Fruit fly (Drosophila melanogaster) whole organism, embryonic: ENCODE measurements around the gene Kpc1.
A peak's percentile ranks its signal among the peaks of the same experiment; 100 is the strongest.

Experiments
- Bdp1 ChIP-seq: fragments of 200-800 bp; sonication (Bioruptor generic); optimal IDR thresholded peaks from 3 replicates; lab custom pipeline; 2016; ENCODE audit warnings: missing biosample characterization, missing genetic modification characterization
- CG10431 ChIP-seq: fragments of 200-800 bp; sonication (Bioruptor generic); optimal IDR thresholded peaks from 3 replicates; lab custom pipeline; 2018; ENCODE audit warnings: missing biosample characterization, mild to moderate bottlenecking, missing genetic modification characterization
- CG12104 ChIP-seq: fragments of 200-800 bp; sonication (Bioruptor generic); optimal IDR thresholded peaks from 3 replicates; lab custom pipeline; 2016; ENCODE audit warnings: missing biosample characterization, missing genetic modification characterization
- CG12391 ChIP-seq: fragments of 200-800 bp; sonication (Bioruptor generic); optimal IDR thresholded peaks from 3 replicates; lab custom pipeline; 2018; ENCODE audit warnings: missing biosample characterization, mild to moderate bottlenecking, missing genetic modification characterization, moderate library complexity
- CG14014 ChIP-seq: fragments of 200-800 bp; sonication (Bioruptor generic); IDR thresholded peaks from 2 replicates; pipeline ENCODE4 v1.3.6; 2022; ENCODE audit warnings: missing biosample characterization, missing genetic modification characterization
- CG17568 ChIP-seq: fragments of 200-800 bp; sonication (Bioruptor generic); optimal IDR thresholded peaks from 2 replicates; lab custom pipeline; 2018; ENCODE audit warnings: missing biosample characterization, mild to moderate bottlenecking, missing genetic modification characterization, moderate library complexity
- CG17802 ChIP-seq: fragments of 200-800 bp; sonication (Bioruptor generic); optimal IDR thresholded peaks from 2 replicates; lab custom pipeline; 2018; ENCODE audit warnings: missing biosample characterization, mild to moderate bottlenecking, missing genetic modification characterization, moderate library complexity
- CG17829 ChIP-seq: fragments of 200-800 bp; optimal IDR thresholded peaks from 2 replicates; lab custom pipeline; 2019; ENCODE audit warnings: missing biosample characterization, mild to moderate bottlenecking, missing genetic modification characterization, moderate library complexity
- CG31365 ChIP-seq: fragments of 200-800 bp; sonication (Bioruptor generic); optimal IDR thresholded peaks from 2 replicates; lab custom pipeline; 2018; ENCODE audit warnings: missing biosample characterization, mild to moderate bottlenecking, missing genetic modification characterization
- CG3281 ChIP-seq: fragments of 200-800 bp; sonication (Bioruptor generic); optimal IDR thresholded peaks from 3 replicates; lab custom pipeline; 2017; ENCODE audit warnings: missing biosample characterization, mild to moderate bottlenecking, missing genetic modification characterization
- CG43689 ChIP-seq: fragments of 200-800 bp; sonication (Bioruptor generic); IDR thresholded peaks from 2 replicates; pipeline ENCODE4 v1.3.6; 2022; ENCODE audit warnings: missing biosample characterization, missing genetic modification characterization
- CG4707 ChIP-seq: fragments of 200-800 bp; sonication (Bioruptor generic); optimal IDR thresholded peaks from 2 replicates; lab custom pipeline; 2018; ENCODE audit warnings: missing biosample characterization, mild to moderate bottlenecking, missing genetic modification characterization, moderate library complexity
- CG4854 ChIP-seq: fragments of 200-800 bp; sonication (Bioruptor generic); optimal IDR thresholded peaks from 2 replicates; lab custom pipeline; 2016; ENCODE audit warnings: missing biosample characterization, missing genetic modification characterization, inconsistent platforms
- CG7786 ChIP-seq: fragments of 200-800 bp; sonication (Bioruptor generic); optimal IDR thresholded peaks from 2 replicates; lab custom pipeline; 2016; ENCODE audit warnings: missing biosample characterization, missing genetic modification characterization
- Dip3 ChIP-seq: fragments of 200-800 bp; sonication (Bioruptor generic); optimal IDR thresholded peaks from 3 replicates; lab custom pipeline; 2016; ENCODE audit warnings: missing biosample characterization, missing genetic modification characterization
- Dp ChIP-seq: fragments of 200-800 bp; sonication (Bioruptor generic); optimal IDR thresholded peaks from 2 replicates; lab custom pipeline; 2018; ENCODE audit warnings: missing biosample characterization, mild to moderate bottlenecking, missing genetic modification characterization, moderate library complexity
- Eip74EF ChIP-seq, 2 experiments: fragments of 200-800 bp in 1 of 2; fragments of >200 bp in 1 of 2; sonication (Bioruptor generic) in 1 of 2; optimal IDR thresholded peaks; 2 replicates each; lab custom pipeline; 2017 to 2019; ENCODE audit warnings: missing biosample characterization in 2 of 2, missing genetic modification characterization in 2 of 2, mild to moderate bottlenecking in 1 of 2, moderate library complexity in 1 of 2
- Gug ChIP-seq: fragments of 200-800 bp; sonication (Bioruptor generic); IDR thresholded peaks from 4 replicates; pipeline ENCODE4 v1.3.6; 2022; ENCODE audit warnings: missing biosample characterization, missing genetic modification characterization
- HLH4C ChIP-seq: fragments of 200-800 bp; sonication (Bioruptor generic); IDR thresholded peaks from 3 replicates; pipeline ENCODE4 v1.3.6; 2022; ENCODE audit warnings: missing biosample characterization, missing genetic modification characterization; ENCODE audit not compliant: partially characterized antibody
- MESR4 ChIP-seq: fragments of 200-800 bp; sonication (Bioruptor generic); optimal IDR thresholded peaks from 2 replicates; lab custom pipeline; 2018; ENCODE audit warnings: missing biosample characterization, mild to moderate bottlenecking, missing genetic modification characterization, moderate library complexity
- Mad ChIP-seq: fragments of 200-800 bp; sonication (Bioruptor generic); optimal IDR thresholded peaks from 2 replicates; lab custom pipeline; 2016; ENCODE audit warnings: missing biosample characterization, missing genetic modification characterization
- NC2β ChIP-seq: fragments of 200-800 bp; sonication (Bioruptor generic); optimal IDR thresholded peaks from 2 replicates; lab custom pipeline; 2016; ENCODE audit warnings: missing biosample characterization, missing genetic modification characterization
- NfI ChIP-seq: fragments of 200-800 bp; sonication (Bioruptor generic); optimal IDR thresholded peaks from 3 replicates; lab custom pipeline; 2018; ENCODE audit warnings: missing biosample characterization, mild to moderate bottlenecking, missing genetic modification characterization, moderate library complexity
- Oli ChIP-seq: fragments of 200-800 bp; sonication (Bioruptor generic); optimal IDR thresholded peaks from 2 replicates; lab custom pipeline; 2018; ENCODE audit warnings: missing biosample characterization, mild to moderate bottlenecking, missing genetic modification characterization, moderate library complexity
- PHDP ChIP-seq: fragments of 200-800 bp; sonication (Bioruptor generic); optimal IDR thresholded peaks from 3 replicates; lab custom pipeline; 2018; ENCODE audit warnings: missing biosample characterization, mild to moderate bottlenecking, missing genetic modification characterization, moderate library complexity
- ara ChIP-seq: fragments of 200-800 bp; sonication (Bioruptor generic); IDR thresholded peaks from 2 replicates; pipeline ENCODE4 v1.3.6; 2022; ENCODE audit warnings: missing biosample characterization, missing genetic modification characterization
- crol ChIP-seq: fragments of 200-800 bp; sonication (Bioruptor generic); IDR thresholded peaks from 2 replicates; pipeline ENCODE4 v1.3.6; 2022; ENCODE audit warnings: missing biosample characterization, missing genetic modification characterization
- ems ChIP-seq: fragments of 200-800 bp; sonication (Bioruptor generic); optimal IDR thresholded peaks from 3 replicates; lab custom pipeline; 2016; ENCODE audit warnings: missing biosample characterization, missing genetic modification characterization
- eyg ChIP-seq: fragments of 200-800 bp; sonication (Bioruptor generic); optimal IDR thresholded peaks from 3 replicates; lab custom pipeline; 2016; ENCODE audit warnings: missing biosample characterization, missing genetic modification characterization
- fd96Cb ChIP-seq: fragments of 200-800 bp; sonication (Bioruptor generic); optimal IDR thresholded peaks from 2 replicates; lab custom pipeline; 2018; ENCODE audit warnings: missing biosample characterization, mild to moderate bottlenecking, missing genetic modification characterization, moderate library complexity
- h ChIP-seq: fragments of >200 bp; optimal IDR thresholded peaks from 2 replicates; lab custom pipeline; 2017
- jumu ChIP-seq: fragments of 200-800 bp; sonication (Bioruptor generic); optimal IDR thresholded peaks from 3 replicates; lab custom pipeline; 2016; ENCODE audit warnings: missing biosample characterization, missing genetic modification characterization
- kah ChIP-seq: fragments of 200-800 bp; sonication (Bioruptor generic); optimal IDR thresholded peaks from 2 replicates; lab custom pipeline; 2018; ENCODE audit warnings: missing biosample characterization, mild to moderate bottlenecking, missing genetic modification characterization
- lmd ChIP-seq: fragments of 200-800 bp; sonication (Bioruptor generic); IDR thresholded peaks from 2 replicates; pipeline ENCODE4 v1.3.6; 2022; ENCODE audit warnings: missing biosample characterization, missing genetic modification characterization
- peb ChIP-seq: fragments of 200-800 bp; sonication (Bioruptor generic); IDR thresholded peaks from 2 replicates; pipeline ENCODE4 v1.3.6; 2022; ENCODE audit warnings: missing biosample characterization, missing genetic modification characterization
- pnt ChIP-seq: fragments of 200-800 bp; sonication (Bioruptor generic); optimal IDR thresholded peaks from 3 replicates; lab custom pipeline; 2016; ENCODE audit warnings: missing biosample characterization, missing genetic modification characterization
- pros ChIP-seq: fragments of 200-800 bp; sonication (Bioruptor generic); optimal IDR thresholded peaks from 3 replicates; lab custom pipeline; 2019; ENCODE audit warnings: missing biosample characterization, mild to moderate bottlenecking, missing genetic modification characterization, moderate library complexity
- salm ChIP-seq: fragments of 200-800 bp; sonication (Bioruptor generic); optimal IDR thresholded peaks from 2 replicates; lab custom pipeline; 2018; ENCODE audit warnings: missing biosample characterization, mild to moderate bottlenecking, missing genetic modification characterization
- scrt ChIP-seq: fragments of 200-800 bp; sonication (Bioruptor generic); optimal IDR thresholded peaks from 2 replicates; lab custom pipeline; 2018; ENCODE audit warnings: missing biosample characterization, mild to moderate bottlenecking, missing genetic modification characterization, moderate library complexity
- seq ChIP-seq: fragments of 200-800 bp; sonication (Bioruptor generic); IDR thresholded peaks from 2 replicates; pipeline ENCODE4 v1.3.6; 2022; ENCODE audit warnings: missing biosample characterization, missing genetic modification characterization
- shn ChIP-seq: fragments of 200-800 bp; sonication (Bioruptor generic); optimal IDR thresholded peaks from 3 replicates; lab custom pipeline; 2016; ENCODE audit warnings: missing biosample characterization, missing genetic modification characterization
- sima ChIP-seq: fragments of 200-800 bp; sonication (Bioruptor generic); optimal IDR thresholded peaks from 2 replicates; lab custom pipeline; 2016; ENCODE audit warnings: missing biosample characterization, missing genetic modification characterization
- sisA ChIP-seq: fragments of 200-800 bp; sonication (Bioruptor generic); IDR thresholded peaks from 2 replicates; pipeline ENCODE4 v1.3.6; 2022; ENCODE audit warnings: missing biosample characterization, missing genetic modification characterization
- slou ChIP-seq: fragments of 200-800 bp; sonication (Bioruptor generic); optimal IDR thresholded peaks from 3 replicates; lab custom pipeline; 2016; ENCODE audit warnings: missing biosample characterization, missing genetic modification characterization
- sqz ChIP-seq: fragments of 200-800 bp; sonication (Bioruptor generic); optimal IDR thresholded peaks from 3 replicates; lab custom pipeline; 2018; ENCODE audit warnings: missing biosample characterization, mild to moderate bottlenecking, missing genetic modification characterization
- tap ChIP-seq: fragments of 200-800 bp; optimal IDR thresholded peaks from 3 replicates; lab custom pipeline; 2019; ENCODE audit warnings: missing biosample characterization, mild to moderate bottlenecking, missing genetic modification characterization, moderate library complexity
- tna ChIP-seq: fragments of 200-800 bp; sonication (Bioruptor generic); IDR thresholded peaks from 2 replicates; pipeline ENCODE4 v1.3.6; 2022; ENCODE audit warnings: missing biosample characterization, missing genetic modification characterization; ENCODE audit not compliant: partially characterized antibody
- trem ChIP-seq: fragments of 200-800 bp; optimal IDR thresholded peaks from 3 replicates; lab custom pipeline; 2019; ENCODE audit warnings: missing biosample characterization, mild to moderate bottlenecking, missing genetic modification characterization, moderate library complexity
- trh ChIP-seq: fragments of 200-800 bp; sonication (Bioruptor generic); optimal IDR thresholded peaks from 2 replicates; lab custom pipeline; 2016; ENCODE audit warnings: missing biosample characterization, missing genetic modification characterization

Gene Kpc1

DNA sequence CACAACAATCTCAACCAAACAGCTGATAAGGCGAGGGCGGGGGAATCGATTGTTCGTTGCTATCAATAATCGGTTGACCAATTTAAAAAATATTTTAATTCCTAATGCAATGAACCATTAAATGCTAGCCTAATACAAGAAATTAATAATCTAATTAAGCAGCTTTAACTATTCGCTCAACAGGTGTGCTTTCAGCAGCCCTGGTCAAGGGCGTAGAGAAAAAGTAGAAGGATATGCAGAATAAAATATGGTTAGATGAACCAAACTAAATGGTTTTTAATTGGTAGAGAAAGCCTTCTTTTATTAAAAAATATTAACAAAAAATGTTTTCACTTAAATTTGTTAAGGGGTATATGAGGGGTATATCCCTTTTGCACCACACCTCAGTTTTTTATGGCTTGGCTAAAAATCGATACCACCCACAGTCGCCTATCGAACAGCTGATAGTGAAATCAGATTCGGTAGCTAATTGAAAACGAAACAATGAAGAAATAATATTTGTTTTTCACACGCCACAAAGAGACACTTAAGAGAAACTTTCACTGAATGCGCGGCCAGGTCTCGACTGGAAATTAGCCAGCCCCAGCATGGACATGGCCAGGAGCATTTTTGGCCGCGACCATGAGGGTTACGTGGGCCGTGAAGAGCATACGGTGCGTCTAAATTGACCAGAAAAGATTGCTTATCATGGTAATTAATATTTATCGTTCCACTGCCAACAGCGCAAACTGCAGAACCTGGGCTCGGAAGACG, 23.0 kb upstream of the Kpc1 start, which contains the start of the genes SIDL and CG12241 (continued):
- TF ChIP-seq CG14014 (GFP tag; lab: Robert Waterston, UW) (peak; percentile 39; the same call in 1 of the 2 replicates), ara (GFP tag; lab: Robert Waterston, UW) (peak; percentile 90), CG7786 (GFP tag; lab: Kevin White, UChicago) (peak; percentile 15), scrt (GFP tag; lab: Kevin White, UChicago) (peak; percentile 90), sisA (GFP tag; lab: Robert Waterston, UW) (peak; percentile 91), Oli (peak; percentile 33), h (lab: Kevin White, UChicago) (no peak), fd96Cb (peak; percentile 79), sima (peak; percentile 63), CG10431 (no peak), CG17568 (GFP tag; lab: Kevin White, UChicago) (no peak), seq (no peak), CG12104 (GFP tag; lab: Kevin White, UChicago) (peak; percentile 66), PHDP (peak; percentile 50), salm (tag; lab: Kevin White, UChicago) (peak; percentile 23), CG17829 (tag; lab: Kevin White, UChicago) (peak; percentile 86), Gug (GFP tag; lab: Robert Waterston, UW) (peak; percentile 93; the same call in 3 of the 4 replicates), lmd (GFP tag; lab: Robert Waterston, UW) (peak; percentile 93), tna (GFP tag; lab: Robert Waterston, UW) (no peak), CG4707 (GFP tag; lab: Kevin White, UChicago) (no peak), slou (GFP tag; lab: Kevin White, UChicago) (peak; percentile 69), Mad (GFP tag; lab: Kevin White, UChicago) (no peak), kah (GFP tag; lab: Kevin White, UChicago) (peak; percentile 77), CG4854 (GFP tag; lab: Kevin White, UChicago) (peak; percentile 73), NC2β (GFP tag; lab: Kevin White, UChicago) (peak; percentile 57), ems (peak; percentile 84), Dp (peak; percentile 54), trh (GFP tag; lab: Kevin White, UChicago) (peak; percentile 66), pros (GFP tag; lab: Kevin White, UChicago) (no peak), CG31365 (peak; percentile 27), eyg (peak; percentile 51), Dip3 (GFP tag; lab: Kevin White, UChicago) (peak; percentile 74), CG12391 (peak; percentile 72), MESR4 (GFP tag; lab: Kevin White, UChicago) (peak; percentile 66), pnt (GFP tag; lab: Kevin White, UChicago) (peak; percentile 77), NfI (GFP tag; lab: Kevin White, UChicago) (peak; percentile 38), tap (tag; lab: Kevin White, UChicago) (no peak), CG43689 (GFP tag; lab: Robert Waterston, UW) (no peak), Eip74EF (GFP tag; optimal IDR thresholded peaks at IDR 0.05; lab: Kevin White, UChicago) (no peak), HLH4C (GFP tag; lab: Robert Waterston, UW) (no peak; the same call in 2 of the 3 replicates), crol (GFP tag; lab: Robert Waterston, UW) (peak; percentile 31; the same call in 1 of the 2 replicates), peb (peak; percentile 80), jumu (GFP tag; lab: Kevin White, UChicago) (peak; percentile 79), trem (tag; lab: Kevin White, UChicago) (peak; percentile 73), shn (GFP tag; lab: Kevin White, UChicago) (peak; percentile 21), sqz (GFP tag; lab: Kevin White, UChicago) (no peak), CG17802 (tag; lab: Kevin White, UChicago) (peak; percentile 42), Bdp1 (GFP tag; lab: Kevin White, UChicago) (peak; percentile 7), CG3281 (peak; percentile 83)
